Worm (Caenorhabditis elegans): ENCODE data around the gene T19H12.2.

The T19H12.2 gene

DNA sequence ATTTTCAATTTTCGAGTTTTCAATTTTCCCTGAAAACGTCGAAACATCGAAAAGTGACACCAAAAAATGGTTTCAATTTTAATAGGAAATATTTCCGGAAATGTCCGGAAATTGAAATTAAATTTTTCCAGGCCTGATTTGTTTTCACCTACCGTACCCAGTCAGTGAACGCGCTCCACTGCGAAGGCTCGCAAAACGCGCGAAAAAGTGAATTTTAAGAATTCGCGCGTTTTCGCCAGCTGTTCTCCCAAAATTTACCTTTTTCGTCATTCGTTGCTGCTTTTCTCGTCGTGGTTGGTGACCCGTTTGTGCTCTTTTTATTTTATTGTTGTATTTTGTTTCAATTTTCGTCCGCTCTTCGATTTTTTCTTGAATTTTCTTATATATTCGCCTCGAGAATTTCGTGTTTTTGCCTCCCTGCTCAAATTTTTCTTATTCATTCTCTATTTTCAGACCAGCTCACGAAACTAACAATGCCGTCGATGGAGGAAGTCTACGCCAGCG, at the start of gene T19H12.2:
TSS of gene T19H12.2 (plus strand) at position 454 of the 504 bp plus-strand sequence.
- TF ChIP-seq hnd-1 (tag; optimal IDR thresholded peaks at IDR 0.05) = no peak
- TF ChIP-seq ceh-13 (GFP tag; optimal IDR thresholded peaks at IDR 0.05) = no peak
- TF ChIP-seq scrt-1 (GFP tag; IDR thresholded peaks at IDR 0.05) = no peak
- TF ChIP-seq F13C5.2 (tag; optimal IDR thresholded peaks at IDR 0.05) = no peak
- no peak for TF ChIP-seq B0310.2 (tag; optimal IDR thresholded peaks at IDR 0.05)
- TF ChIP-seq tra-4 (tag; optimal IDR thresholded peaks at IDR 0.05) = no peak
- no peak for TF ChIP-seq tbx-11 (GFP tag; IDR thresholded peaks at IDR 0.05)
- no peak for TF ChIP-seq sea-1 (GFP tag; conservative IDR thresholded peaks at IDR 0.05)
- TF ChIP-seq aly-1 (tag; optimal IDR thresholded peaks at IDR 0.05) = no peak
- no peak for TF ChIP-seq ceh-36 (tag; optimal IDR thresholded peaks at IDR 0.05)

DNA sequence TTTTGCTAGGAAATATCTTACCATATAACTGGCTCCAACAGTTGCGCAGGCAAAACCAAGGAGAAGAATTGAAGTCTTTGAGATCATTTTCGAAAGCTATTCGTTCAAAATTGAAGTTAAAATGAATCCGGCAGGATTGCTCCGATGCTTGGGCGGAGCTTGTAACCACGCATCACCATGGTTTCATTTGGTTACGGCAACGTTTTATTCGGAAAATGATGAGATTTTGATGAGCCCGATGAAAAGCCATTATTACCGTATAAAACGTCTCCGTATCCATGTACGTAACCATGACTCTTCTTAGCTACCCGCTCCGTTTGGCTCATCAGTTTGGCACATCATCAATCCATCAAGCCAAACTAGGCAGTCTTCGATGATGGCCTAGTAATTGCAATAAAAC, 49.0 kb upstream of the T19H12.2 start, which contains the start of gene cwp-1:
TSS of gene cwp-1 (minus strand) at position 101 of the 400 bp plus-strand sequence.
- TF ChIP-seq hmg-4 (GFP tag; optimal IDR thresholded peaks at IDR 0.05) (no peak), hnd-1 (tag; optimal IDR thresholded peaks at IDR 0.05) (no peak), F13C5.2 (tag; optimal IDR thresholded peaks at IDR 0.05) (no peak), tbx-11 (GFP tag; IDR thresholded peaks at IDR 0.05) (no peak), hmbx-1 (tag; optimal IDR thresholded peaks at IDR 0.05) (no peak), ama-1 (optimal IDR thresholded peaks at IDR 0.05) (no peak), scrt-1 (GFP tag; IDR thresholded peaks at IDR 0.05) (no peak), ceh-36 (tag; optimal IDR thresholded peaks at IDR 0.05) (no peak), tra-4 (tag; optimal IDR thresholded peaks at IDR 0.05) (no peak), tbx-37 (GFP tag; conservative IDR thresholded peaks at IDR 0.05) (no peak), pes-1 (GFP tag; IDR thresholded peaks at IDR 0.05) (no peak), aly-1 (tag; optimal IDR thresholded peaks at IDR 0.05) (no peak)

- TF ChIP-seq pes-1 (GFP tag; IDR thresholded peaks at IDR 0.05) = no peak
- no peak for TF ChIP-seq tbx-37 (GFP tag; conservative IDR thresholded peaks at IDR 0.05)
- no peak for TF ChIP-seq aly-1 (tag; optimal IDR thresholded peaks at IDR 0.05)
- no peak for TF ChIP-seq hnd-1 (tag; optimal IDR thresholded peaks at IDR 0.05)
- no peak for TF ChIP-seq ceh-13 (GFP tag; optimal IDR thresholded peaks at IDR 0.05)
- no peak for TF ChIP-seq B0310.2 (tag; optimal IDR thresholded peaks at IDR 0.05)
- TF ChIP-seq ets-7 (tag; optimal IDR thresholded peaks at IDR 0.05) = no peak
- no peak for TF ChIP-seq scrt-1 (GFP tag; IDR thresholded peaks at IDR 0.05)
- TF ChIP-seq flt-1 (GFP tag; IDR thresholded peaks at IDR 0.05) = no peak
- no peak for TF ChIP-seq ceh-36 (tag; optimal IDR thresholded peaks at IDR 0.05)
- TF ChIP-seq sea-1 (GFP tag; conservative IDR thresholded peaks at IDR 0.05) = no peak
- TF ChIP-seq hmbx-1 (tag; optimal IDR thresholded peaks at IDR 0.05) = no peak
- TF ChIP-seq ama-1 (optimal IDR thresholded peaks at IDR 0.05) = no peak
- TF ChIP-seq hmg-4 (GFP tag; optimal IDR thresholded peaks at IDR 0.05) = no peak
- no peak for TF ChIP-seq tbx-11 (GFP tag; IDR thresholded peaks at IDR 0.05)
These were observed 47.7 kb upstream of the T19H12.2 start, which contains the start of the genes cwp-2 and cwp-3 for ce11 chrV:4842544-4842943. TSS of gene cwp-2 (minus strand) at chrV:4842644. TSS of gene cwp-3 (plus strand) at chrV:4842836.

ce11 chrV:4844591-4844990, 45.6 kb upstream of the T19H12.2 start, which contains the start of gene abhd-5.2:
TSS of gene abhd-5.2 (plus strand) at chrV:4844685.
- no peak for TF ChIP-seq flt-1 (GFP tag; IDR thresholded peaks at IDR 0.05)
- no peak for TF ChIP-seq scrt-1 (GFP tag; IDR thresholded peaks at IDR 0.05)
- TF ChIP-seq ama-1 (optimal IDR thresholded peaks at IDR 0.05) = no peak
- TF ChIP-seq ceh-36 (tag; optimal IDR thresholded peaks at IDR 0.05) = no peak
- TF ChIP-seq hmg-4 (GFP tag; optimal IDR thresholded peaks at IDR 0.05) = no peak
- TF ChIP-seq ets-7 (tag; optimal IDR thresholded peaks at IDR 0.05) = no peak
- TF ChIP-seq F13C5.2 (tag; optimal IDR thresholded peaks at IDR 0.05) = no peak
- TF ChIP-seq aly-1 (tag; optimal IDR thresholded peaks at IDR 0.05) = no peak
- TF ChIP-seq tbx-11 (GFP tag; IDR thresholded peaks at IDR 0.05) = no peak
- no peak for TF ChIP-seq tra-4 (tag; optimal IDR thresholded peaks at IDR 0.05)
- TF ChIP-seq sea-1 (GFP tag; conservative IDR thresholded peaks at IDR 0.05) = no peak

ce11 chrV:4846507-4846906, 43.7 kb upstream of the T19H12.2 start:
- TF ChIP-seq hmbx-1 (tag; optimal IDR thresholded peaks at IDR 0.05) (no peak), ets-7 (tag; optimal IDR thresholded peaks at IDR 0.05) (no peak), F13C5.2 (tag; optimal IDR thresholded peaks at IDR 0.05) (no peak), pes-1 (GFP tag; IDR thresholded peaks at IDR 0.05) (no peak), aly-1 (tag; optimal IDR thresholded peaks at IDR 0.05) (no peak)

DNA sequence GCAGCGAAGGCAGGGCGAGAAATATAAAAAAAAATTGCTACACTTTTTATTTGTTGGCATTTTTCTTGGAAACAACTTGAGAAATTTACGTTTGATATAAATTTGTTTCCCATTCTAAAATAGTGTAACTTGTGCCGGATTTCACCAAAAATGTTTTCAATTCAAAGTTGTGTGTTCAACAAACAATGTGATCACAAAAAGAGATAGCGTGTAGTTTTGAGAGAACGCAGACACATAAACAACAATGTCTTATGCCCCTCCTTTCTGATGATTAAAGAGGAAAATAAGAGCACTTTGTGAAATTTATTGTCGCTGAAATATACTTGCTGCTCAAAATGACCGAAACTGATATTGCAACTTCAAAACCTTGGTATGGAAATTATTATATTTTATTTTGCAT, 42.8 kb upstream of the T19H12.2 start, which contains the start of gene abhd-5.1:
TSS of gene abhd-5.1 (plus strand) at position 230 of the 400 bp plus-strand sequence.
- no peak for TF ChIP-seq aly-1 (tag; optimal IDR thresholded peaks at IDR 0.05)
- no peak for TF ChIP-seq ceh-36 (tag; optimal IDR thresholded peaks at IDR 0.05)
- TF ChIP-seq ets-7 (tag; optimal IDR thresholded peaks at IDR 0.05) = no peak
- TF ChIP-seq flt-1 (GFP tag; IDR thresholded peaks at IDR 0.05) = no peak
- TF ChIP-seq sea-1 (GFP tag; conservative IDR thresholded peaks at IDR 0.05) = no peak
- TF ChIP-seq hmg-4 (GFP tag; optimal IDR thresholded peaks at IDR 0.05) = no peak
- TF ChIP-seq pes-1 (GFP tag; IDR thresholded peaks at IDR 0.05) = no peak
- no peak for TF ChIP-seq hnd-1 (tag; optimal IDR thresholded peaks at IDR 0.05)
- TF ChIP-seq F13C5.2 (tag; optimal IDR thresholded peaks at IDR 0.05) = no peak
- TF ChIP-seq scrt-1 (GFP tag; IDR thresholded peaks at IDR 0.05) = no peak
- TF ChIP-seq tbx-37 (GFP tag; conservative IDR thresholded peaks at IDR 0.05) = no peak
- TF ChIP-seq B0310.2 (tag; optimal IDR thresholded peaks at IDR 0.05) = no peak
- TF ChIP-seq ceh-13 (GFP tag; optimal IDR thresholded peaks at IDR 0.05) = no peak
- TF ChIP-seq hmbx-1 (tag; optimal IDR thresholded peaks at IDR 0.05) = no peak
- TF ChIP-seq tbx-11 (GFP tag; IDR thresholded peaks at IDR 0.05) = no peak
- no peak for TF ChIP-seq ama-1 (optimal IDR thresholded peaks at IDR 0.05)
- TF ChIP-seq tra-4 (tag; optimal IDR thresholded peaks at IDR 0.05) = no peak

DNA sequence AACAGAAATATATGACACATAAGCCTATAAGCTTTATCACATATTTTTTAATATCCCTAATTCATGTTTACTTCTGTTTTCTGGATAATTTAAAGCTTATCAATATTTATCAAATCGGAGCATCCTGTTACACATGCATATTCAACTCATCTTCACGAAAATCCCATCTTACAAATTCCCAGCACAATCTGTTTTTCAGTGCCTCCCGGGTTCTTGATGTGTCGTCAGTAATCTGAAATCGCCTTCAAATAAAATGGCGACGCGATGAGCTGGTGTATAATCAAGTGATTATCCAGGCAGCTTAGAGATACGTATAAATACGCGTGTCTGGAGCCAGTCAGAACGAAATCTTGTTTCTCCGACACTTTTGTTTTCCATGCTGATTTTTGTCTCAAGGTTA, 39.8 kb upstream of the T19H12.2 start:
- TF ChIP-seq B0310.2 (tag; optimal IDR thresholded peaks at IDR 0.05) (no peak), tbx-37 (GFP tag; conservative IDR thresholded peaks at IDR 0.05) (no peak), tbx-11 (GFP tag; IDR thresholded peaks at IDR 0.05) (no peak), F13C5.2 (tag; optimal IDR thresholded peaks at IDR 0.05) (no peak), hmg-4 (GFP tag; optimal IDR thresholded peaks at IDR 0.05) (no peak), hnd-1 (tag; optimal IDR thresholded peaks at IDR 0.05) (no peak), pes-1 (GFP tag; IDR thresholded peaks at IDR 0.05) (no peak), hmbx-1 (tag; optimal IDR thresholded peaks at IDR 0.05) (no peak)
